Worm (Caenorhabditis elegans) whole organism, L3 larva: ENCODE data around the gene rps-21.

Experiments used
- ama-1 ChIP-seq: fragments of 150-350 bp; optimal IDR thresholded peaks from 2 replicates; lab custom pipeline; 2018
- lin-39 ChIP-seq: fragments of 150-350 bp; optimal IDR thresholded peaks from 2 replicates; lab custom pipeline; 2018; ENCODE audit warnings: missing biosample characterization, missing genetic modification reagents, missing genetic modification characterization
- nfya-1 ChIP-seq: sonication (generic microtip); optimal IDR thresholded peaks from 2 replicates; lab custom pipeline; 2017; ENCODE audit warnings: missing genetic modification characterization, mild to moderate bottlenecking, missing compliant biosample characterization, antibody characterized with exemption, moderate library complexity; ENCODE audit not compliant: insufficient read depth
- pha-4 ChIP-seq: fragments of 150-350 bp; optimal IDR thresholded peaks from 2 replicates; lab custom pipeline; 2014; ENCODE audit warnings: missing biosample characterization, missing genetic modification reagents, missing genetic modification characterization
- tbx-2 ChIP-seq: sonication (generic microtip); optimal IDR thresholded peaks from 2 replicates; lab custom pipeline; 2016; ENCODE audit warnings: mild to moderate bottlenecking, missing genetic modification characterization, missing compliant biosample characterization
- ztf-11 ChIP-seq: fragments of 150-350 bp; optimal IDR thresholded peaks from 2 replicates; lab custom pipeline; 2014; ENCODE audit warnings: missing biosample characterization, missing genetic modification characterization

DNA sequence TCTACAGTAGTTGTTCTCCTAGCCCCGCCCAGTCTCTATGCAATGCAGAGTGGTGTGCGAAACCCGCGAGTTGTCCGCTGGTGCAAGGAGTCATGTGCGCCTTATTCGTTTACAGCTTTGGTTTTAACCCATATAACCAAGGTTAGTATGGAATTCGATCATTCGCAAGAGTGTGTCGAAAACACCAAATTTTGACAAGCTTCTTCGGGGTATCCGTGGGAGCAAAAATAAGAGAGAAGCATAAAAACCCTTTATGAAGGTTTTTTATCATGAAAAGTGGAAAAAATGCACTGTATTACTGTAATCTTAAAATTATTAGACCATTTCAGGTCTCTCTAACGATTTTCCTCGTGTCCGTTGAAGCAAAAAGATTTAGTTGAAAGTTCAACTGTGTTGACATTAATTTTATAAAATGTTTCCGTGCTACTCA, 47.2 kb downstream of the rps-21 start:
- peak; percentile 43 for TF ChIP-seq nfya-1 (tag; lab: Kevin White, UChicago)
- no peak for TF ChIP-seq tbx-2 (tag; lab: Kevin White, UChicago)
- peak; percentile 76 for TF ChIP-seq ama-1
- no peak for TF ChIP-seq pha-4
- no peak for TF ChIP-seq lin-39 (tag; lab: Kevin White, UChicago)
- no peak for TF ChIP-seq ztf-11 (tag; lab: Kevin White, UChicago)
